Worm (Caenorhabditis elegans): Measurements from ENCODE around the gene Y71H2AM.29.

The Y71H2AM.29 gene

DNA sequence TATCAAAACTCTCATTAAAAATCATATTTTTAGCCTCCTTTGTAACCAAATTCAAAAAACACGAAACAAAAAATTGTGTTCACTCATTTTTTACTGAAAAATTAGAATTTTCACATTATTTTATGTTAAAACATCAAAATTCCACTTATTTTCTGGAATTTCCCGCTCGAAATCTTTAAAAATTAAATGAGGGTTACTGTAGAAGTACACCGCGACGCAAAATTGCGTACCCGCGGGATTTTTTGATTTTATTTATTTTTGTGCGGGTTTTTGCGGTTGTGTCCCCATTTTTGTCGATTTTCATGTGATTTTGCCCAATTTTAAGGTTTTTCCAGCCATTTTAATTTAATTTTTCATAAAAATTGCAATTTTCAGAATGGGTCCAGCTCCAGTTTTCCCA, 25.8 kb downstream of the Y71H2AM.29 start (continued):
- TF ChIP-seq F39B2.1 (GFP tag; IDR thresholded peaks at IDR 0.05) = no peak
- no peak for TF ChIP-seq lin-26 (GFP tag; IDR thresholded peaks at IDR 0.05)
- no peak for TF ChIP-seq gei-17 (GFP tag; optimal IDR thresholded peaks at IDR 0.05)
- no peak for TF ChIP-seq hlh-26 (GFP tag; conservative IDR thresholded peaks at IDR 0.05)
- TF ChIP-seq ekl-4 (GFP tag; IDR thresholded peaks at IDR 0.05) = no peak
- TF ChIP-seq hsf-1 (GFP tag; IDR thresholded peaks at IDR 0.05) = peak; percentile 72
- peak; percentile 16 for TF ChIP-seq snpc-1.3 (tag; optimal IDR thresholded peaks at IDR 0.05; ENCODE audit: insufficient read depth)
- TF ChIP-seq tlf-1 (GFP tag; optimal IDR thresholded peaks at IDR 0.05) = peak; percentile 23
- no peak for TF ChIP-seq lsy-27 (tag; optimal IDR thresholded peaks at IDR 0.05; ENCODE audit: borderline replicate concordance, insufficient read depth)
- no peak for TF ChIP-seq tbx-9 (tag; optimal IDR thresholded peaks at IDR 0.05; ENCODE audit: borderline replicate concordance)
- no peak for TF ChIP-seq attf-5 (GFP tag; optimal IDR thresholded peaks at IDR 0.05)
- no peak for TF ChIP-seq aptf-2 (GFP tag; conservative IDR thresholded peaks at IDR 0.05)
- no peak for TF ChIP-seq dpff-1 (tag; optimal IDR thresholded peaks at IDR 0.05)
- TF ChIP-seq B0336.3 (GFP tag; IDR thresholded peaks at IDR 0.05) = no peak
- no peak for TF ChIP-seq mxl-1 (tag; optimal IDR thresholded peaks at IDR 0.05)
- TF ChIP-seq sea-2 (GFP tag; IDR thresholded peaks at IDR 0.05) = no peak
- no peak for TF ChIP-seq rec-8 (tag; optimal IDR thresholded peaks at IDR 0.05)
- TF ChIP-seq B0019.2 (GFP tag; conservative IDR thresholded peaks at IDR 0.05) = peak; percentile 63; the same call in 1 of the 2 replicates
- no peak for TF ChIP-seq F23B12.7 (tag; optimal IDR thresholded peaks at IDR 0.05; ENCODE audit: insufficient read depth)
- no peak for TF ChIP-seq ztf-18 (tag; optimal IDR thresholded peaks at IDR 0.05)
- TF ChIP-seq madf-8 (GFP tag; conservative IDR thresholded peaks at IDR 0.05) = peak; percentile 89
- peak; percentile 84 for TF ChIP-seq xnd-1 (tag; optimal IDR thresholded peaks at IDR 0.05)
- peak; percentile 94 for TF ChIP-seq lsl-1 (GFP tag; optimal IDR thresholded peaks at IDR 0.05)
- TF ChIP-seq nfya-2 (GFP tag; IDR thresholded peaks at IDR 0.05) = no peak
- TF ChIP-seq lag-1 (GFP tag; IDR thresholded peaks at IDR 0.05) = no peak
- no peak for TF ChIP-seq lin-35 (GFP tag; optimal IDR thresholded peaks at IDR 0.05)
- TF ChIP-seq K12H6.12 (tag; optimal IDR thresholded peaks at IDR 0.05) = no peak
- TF ChIP-seq egl-18 (GFP tag; IDR thresholded peaks at IDR 0.05) = no peak
- TF ChIP-seq F33H1.4 (GFP tag; IDR thresholded peaks at IDR 0.05) = peak; percentile 78
- no peak for TF ChIP-seq attf-6 (GFP tag; IDR thresholded peaks at IDR 0.05)
- TF ChIP-seq hmg-20 (GFP tag; IDR thresholded peaks at IDR 0.05) = no peak
- TF ChIP-seq nfya-1 (tag; optimal IDR thresholded peaks at IDR 0.05; ENCODE audit: borderline replicate concordance, insufficient read depth) = no peak
- TF ChIP-seq F55B11.4 (tag; optimal IDR thresholded peaks at IDR 0.05; ENCODE audit: borderline replicate concordance, insufficient read depth) = no peak
- no peak for TF ChIP-seq ceh-27 (GFP tag; optimal IDR thresholded peaks at IDR 0.05)
- peak; percentile 83 for TF ChIP-seq ceh-91 (GFP tag; IDR thresholded peaks at IDR 0.05)
- peak; percentile 54; the same call in 1 of the 2 replicates for TF ChIP-seq hmg-1.2 (GFP tag; IDR thresholded peaks at IDR 0.05)
- TF ChIP-seq nhr-179 (tag; optimal IDR thresholded peaks at IDR 0.05) = no peak
- TF ChIP-seq atf-7 (tag; optimal IDR thresholded peaks at IDR 0.05) = no peak
- TF ChIP-seq lin-54 (GFP tag; optimal IDR thresholded peaks at IDR 0.05) = peak; percentile 80
- no peak; the same call in 1 of the 2 replicates for TF ChIP-seq dox-1 (GFP tag; IDR thresholded peaks at IDR 0.05)
- TF ChIP-seq T07F8.4 (tag; optimal IDR thresholded peaks at IDR 0.05) = no peak
- TF ChIP-seq F49E8.2 (tag; optimal IDR thresholded peaks at IDR 0.05; ENCODE audit: insufficient read depth) = no peak
- TF ChIP-seq somi-1 (GFP tag; optimal IDR thresholded peaks at IDR 0.05) = no peak
- TF ChIP-seq madf-3 (GFP tag; IDR thresholded peaks at IDR 0.05) = no peak
- TF ChIP-seq snpc-1.1 (tag; optimal IDR thresholded peaks at IDR 0.05; ENCODE audit: insufficient read depth) = no peak
- TF ChIP-seq repo-1 (tag; optimal IDR thresholded peaks at IDR 0.05) = no peak
- peak; percentile 36 for TF ChIP-seq snpc-3.4 (tag; optimal IDR thresholded peaks at IDR 0.05)
